Fruit fly (Drosophila melanogaster) ovary, adult (tissue): ENCODE measurements around the gene Brf.

Experiments used
- CG17801 ChIP-seq: fragments of 200-800 bp; optimal IDR thresholded peaks from 2 replicates; lab custom pipeline; 2019; ENCODE audit warnings: missing biosample characterization, mild to moderate bottlenecking, missing genetic modification characterization, moderate library complexity; ENCODE audit not compliant: partially characterized antibody

Gene Brf

dm6 chr3R:17406411-17406810 is 15.3 kb upstream of the Brf start, which contains the start of the genes CG42824 and CG42798:
Gene CG42824 (minus strand): TSS chr3R:17406511.
Gene CG42798 (plus strand): TSS chr3R:17406678.
- TF ChIP-seq CG17801 (GFP tag; lab: Kevin White, UChicago), result no peak

dm6 chr3R:17405009-17405408 is 13.9 kb upstream of the Brf start, which contains the start of gene CG42823:
Gene CG42823 (minus strand): TSS chr3R:17405109.
- no peak for TF ChIP-seq CG17801 (GFP tag; lab: Kevin White, UChicago)

- no peak for TF ChIP-seq CG17801 (GFP tag; lab: Kevin White, UChicago)
These were observed 13.0 kb upstream of the Brf start for dm6 chr3R:17404155-17404554.

- TF ChIP-seq CG17801 (GFP tag; lab: Kevin White, UChicago), result no peak
These were observed 12.5 kb upstream of the Brf start, which contains the start of gene CG34280 for dm6 chr3R:17403618-17404017. Gene CG34280 (minus strand): TSS chr3R:17403718.

- no peak for TF ChIP-seq CG17801 (GFP tag; lab: Kevin White, UChicago)
These were observed 12.1 kb upstream of the Brf start, which contains the start of gene CG34279 for dm6 chr3R:17403188-17403587. Gene CG34279 (minus strand): TSS chr3R:17403288.

- TF ChIP-seq CG17801 (GFP tag; lab: Kevin White, UChicago), result no peak
These were observed 11.3 kb upstream of the Brf start, which contains the start of gene Sur-8 for dm6 chr3R:17402434-17402833. Gene Sur-8 (minus strand): TSS chr3R:17402515.

dm6 chr3R:17401289-17401752 is 10.2 kb upstream of the Brf start:
- TF ChIP-seq CG17801 (GFP tag; lab: Kevin White, UChicago), result peak; percentile 20

dm6 chr3R:17400675-17401118 is 9.6 kb upstream of the Brf start:
- TF ChIP-seq CG17801 (GFP tag; lab: Kevin White, UChicago), result peak; percentile 51

- no peak for TF ChIP-seq CG17801 (GFP tag; lab: Kevin White, UChicago)
These were observed 9.0 kb upstream of the Brf start for dm6 chr3R:17400102-17400501.

- no peak for TF ChIP-seq CG17801 (GFP tag; lab: Kevin White, UChicago)
These were observed 3.4 kb upstream of the Brf start, which contains the start of gene CREG for dm6 chr3R:17394318-17395188. Gene CREG (minus strand): TSS chr3R:17394640.

- TF ChIP-seq CG17801 (GFP tag; lab: Kevin White, UChicago), result peak; percentile 51
These were observed 4.8 kb downstream of the Brf start for dm6 chr3R:17386168-17386819.

- peak; percentile 79 for TF ChIP-seq CG17801 (GFP tag; lab: Kevin White, UChicago)
These were observed 5.7 kb downstream of the Brf start for dm6 chr3R:17385329-17386019.

dm6 chr3R:17381916-17382315 is 9.2 kb downstream of the Brf start:
- no peak for TF ChIP-seq CG17801 (GFP tag; lab: Kevin White, UChicago)

- no peak for TF ChIP-seq CG17801 (GFP tag; lab: Kevin White, UChicago)
These were observed 11.4 kb downstream of the Brf start, which contains the start of gene lute for dm6 chr3R:17379742-17380141. Gene lute (plus strand): TSS chr3R:17379944.
